Fruit fly (Drosophila melanogaster) whole organism, prepupa: Measurements from ENCODE around the gene Grip128.

Experiments used
- Blimp-1 ChIP-seq: fragments of 200-800 bp; sonication (Bioruptor generic); optimal IDR thresholded peaks from 3 replicates; lab custom pipeline; 2017; ENCODE audit warnings: missing biosample characterization, missing genetic modification characterization, mild to moderate bottlenecking, moderate library complexity, missing genetic modification reagents
- CG10669 ChIP-seq: fragments of 200-800 bp; sonication (Bioruptor generic); optimal IDR thresholded peaks from 3 replicates; lab custom pipeline; 2018; ENCODE audit warnings: missing biosample characterization, mild to moderate bottlenecking, missing genetic modification characterization, moderate library complexity
- CG11762 ChIP-seq: fragments of 200-800 bp; sonication (Bioruptor generic); optimal IDR thresholded peaks from 3 replicates; lab custom pipeline; 2016; ENCODE audit warnings: missing biosample characterization, missing genetic modification characterization; ENCODE audit not compliant: insufficient read depth
- CG11902 ChIP-seq: fragments of 200-800 bp; sonication (Bioruptor generic); optimal IDR thresholded peaks from 3 replicates; lab custom pipeline; 2016; ENCODE audit warnings: missing biosample characterization, missing genetic modification characterization
- CG1621 ChIP-seq: fragments of 200-800 bp; sonication (Bioruptor generic); optimal IDR thresholded peaks from 3 replicates; lab custom pipeline; 2018; ENCODE audit warnings: missing biosample characterization, mild to moderate bottlenecking, missing genetic modification characterization
- CG16779 ChIP-seq: fragments of 200-800 bp; sonication (Bioruptor generic); optimal IDR thresholded peaks from 3 replicates; lab custom pipeline; 2017; ENCODE audit warnings: missing biosample characterization, mild to moderate bottlenecking, missing genetic modification characterization
- CG3032 ChIP-seq: fragments of 200-800 bp; optimal IDR thresholded peaks from 2 replicates; lab custom pipeline; 2019; ENCODE audit warnings: missing biosample characterization, mild to moderate bottlenecking, missing genetic modification characterization, moderate library complexity
- CG31627 ChIP-seq: fragments of 200-800 bp; sonication (Bioruptor generic); optimal IDR thresholded peaks from 3 replicates; lab custom pipeline; 2016; ENCODE audit warnings: missing biosample characterization, missing genetic modification characterization
- CG32006 ChIP-seq: fragments of 200-800 bp; sonication (Bioruptor generic); optimal IDR thresholded peaks from 3 replicates; lab custom pipeline; 2017; ENCODE audit warnings: missing biosample characterization, mild to moderate bottlenecking, missing genetic modification characterization
- CG34406 ChIP-seq: fragments of 200-800 bp; sonication (Bioruptor generic); optimal IDR thresholded peaks from 3 replicates; lab custom pipeline; 2016; ENCODE audit warnings: missing biosample characterization, missing genetic modification characterization
- CG3919 ChIP-seq: fragments of 200-800 bp; sonication (Bioruptor generic); optimal IDR thresholded peaks from 3 replicates; lab custom pipeline; 2016; ENCODE audit warnings: missing biosample characterization, missing genetic modification characterization
- CG6163 ChIP-seq: fragments of 200-800 bp; sonication (Bioruptor generic); IDR thresholded peaks from 3 replicates; pipeline ENCODE4 v1.3.6; 2022; ENCODE audit warnings: missing biosample characterization, missing genetic modification characterization
- CG6808 ChIP-seq: fragments of 200-800 bp; sonication (Bioruptor generic); optimal IDR thresholded peaks from 3 replicates; lab custom pipeline; 2017; ENCODE audit warnings: missing biosample characterization, missing genetic modification characterization, mild to moderate bottlenecking, moderate library complexity, missing genetic modification reagents
- CG6854 ChIP-seq: fragments of 200-800 bp; sonication (Bioruptor generic); optimal IDR thresholded peaks from 2 replicates; lab custom pipeline; 2017; ENCODE audit warnings: missing biosample characterization, mild to moderate bottlenecking, missing genetic modification characterization
- CG7368 ChIP-seq: fragments of 200-800 bp; sonication (Bioruptor generic); optimal IDR thresholded peaks from 3 replicates; lab custom pipeline; 2016; ENCODE audit warnings: missing biosample characterization, missing genetic modification characterization
- CG8119 ChIP-seq: fragments of 200-800 bp; sonication (Bioruptor generic); IDR thresholded peaks from 3 replicates; pipeline ENCODE4 v1.3.6; 2022; ENCODE audit warnings: missing biosample characterization, missing genetic modification characterization
- CG8319 ChIP-seq: fragments of 200-800 bp; sonication (Bioruptor generic); optimal IDR thresholded peaks from 3 replicates; lab custom pipeline; 2016; ENCODE audit warnings: missing biosample characterization, missing genetic modification characterization
- Eip75B ChIP-seq: fragments of 200-800 bp; sonication (Bioruptor generic); optimal IDR thresholded peaks from 3 replicates; lab custom pipeline; 2016; ENCODE audit warnings: missing biosample characterization, missing genetic modification characterization
- Eip93F ChIP-seq: fragments of 200-800 bp; sonication (Bioruptor generic); optimal IDR thresholded peaks from 2 replicates; lab custom pipeline; 2016; ENCODE audit warnings: missing biosample characterization, mild to moderate bottlenecking, missing genetic modification characterization
- Ets21C ChIP-seq: fragments of 200-800 bp; sonication (Bioruptor generic); optimal IDR thresholded peaks from 3 replicates; lab custom pipeline; 2016; ENCODE audit warnings: missing biosample characterization, missing genetic modification characterization
- Ets96B ChIP-seq: fragments of 200-800 bp; optimal IDR thresholded peaks from 2 replicates; lab custom pipeline; 2019; ENCODE audit warnings: missing biosample characterization, mild to moderate bottlenecking, missing genetic modification characterization, moderate library complexity
- Gug ChIP-seq: fragments of 200-800 bp; sonication (Bioruptor generic); IDR thresholded peaks from 2 replicates; pipeline ENCODE4 v1.3.6; 2022; ENCODE audit warnings: missing biosample characterization, missing genetic modification characterization
- Lpt ChIP-seq: fragments of 200-800 bp; sonication (Bioruptor generic); optimal IDR thresholded peaks from 3 replicates; lab custom pipeline; 2016; ENCODE audit warnings: missing biosample characterization, missing genetic modification characterization
- Met ChIP-seq: fragments of 200-800 bp; sonication (Bioruptor generic); optimal IDR thresholded peaks from 3 replicates; lab custom pipeline; 2016; ENCODE audit warnings: missing biosample characterization, missing genetic modification characterization
- OdsH ChIP-seq: fragments of 200-800 bp; sonication (Bioruptor generic); optimal IDR thresholded peaks from 3 replicates; lab custom pipeline; 2016; ENCODE audit warnings: missing biosample characterization, missing genetic modification characterization
- Smox ChIP-seq: fragments of 200-800 bp; sonication (Bioruptor generic); optimal IDR thresholded peaks from 3 replicates; lab custom pipeline; 2016; ENCODE audit warnings: missing biosample characterization, missing genetic modification characterization
- Sox102F ChIP-seq: fragments of 200-800 bp; sonication (Bioruptor generic); optimal IDR thresholded peaks from 2 replicates; lab custom pipeline; 2016; ENCODE audit warnings: missing biosample characterization, mild to moderate bottlenecking, missing genetic modification characterization
- Sox14 ChIP-seq: fragments of 200-800 bp; sonication (Bioruptor generic); optimal IDR thresholded peaks from 3 replicates; lab custom pipeline; 2016; ENCODE audit warnings: missing biosample characterization, missing genetic modification characterization
- Sox15 ChIP-seq: fragments of 200-800 bp; sonication (Bioruptor generic); optimal IDR thresholded peaks from 3 replicates; lab custom pipeline; 2016; ENCODE audit warnings: missing biosample characterization, missing genetic modification characterization
- achi ChIP-seq: fragments of 200-800 bp; sonication (Bioruptor generic); optimal IDR thresholded peaks from 3 replicates; lab custom pipeline; 2016; ENCODE audit warnings: missing biosample characterization, missing genetic modification characterization
- acj6 ChIP-seq: fragments of 200-800 bp; sonication (Bioruptor generic); optimal IDR thresholded peaks from 3 replicates; lab custom pipeline; 2016; ENCODE audit warnings: missing biosample characterization, missing genetic modification characterization
- dsx ChIP-seq: fragments of 200-800 bp; optimal IDR thresholded peaks from 3 replicates; lab custom pipeline; 2019; ENCODE audit warnings: missing biosample characterization, mild to moderate bottlenecking, missing genetic modification characterization, moderate library complexity; ENCODE audit not compliant: poor library complexity, severe bottlenecking
- eg ChIP-seq: fragments of 200-800 bp; sonication (Bioruptor generic); IDR thresholded peaks from 3 replicates; pipeline ENCODE4 v1.3.6; 2022; ENCODE audit warnings: missing biosample characterization, missing genetic modification characterization
- fd59A ChIP-seq: fragments of 200-800 bp; sonication (Bioruptor generic); optimal IDR thresholded peaks from 2 replicates; lab custom pipeline; 2017; ENCODE audit warnings: missing biosample characterization, mild to moderate bottlenecking, missing genetic modification characterization, missing genetic modification reagents
- fd85E ChIP-seq: fragments of 200-800 bp; sonication (Bioruptor generic); optimal IDR thresholded peaks from 3 replicates; lab custom pipeline; 2016; ENCODE audit warnings: missing biosample characterization, missing genetic modification characterization
- fkh ChIP-seq: fragments of 200-800 bp; sonication (Bioruptor generic); optimal IDR thresholded peaks from 3 replicates; lab custom pipeline; 2017; ENCODE audit warnings: missing biosample characterization, mild to moderate bottlenecking, missing genetic modification characterization, moderate library complexity
- lz ChIP-seq: fragments of 200-800 bp; sonication (Bioruptor generic); optimal IDR thresholded peaks from 3 replicates; lab custom pipeline; 2016; ENCODE audit warnings: missing biosample characterization, missing genetic modification characterization
- net ChIP-seq: fragments of 200-800 bp; sonication (Bioruptor generic); optimal IDR thresholded peaks from 3 replicates; lab custom pipeline; 2016; ENCODE audit warnings: missing biosample characterization, missing genetic modification characterization
- pdm3 ChIP-seq: fragments of 200-800 bp; sonication (Bioruptor generic); optimal IDR thresholded peaks from 3 replicates; lab custom pipeline; 2016; ENCODE audit warnings: missing biosample characterization, missing genetic modification characterization
- salr ChIP-seq, 2 experiments: fragments of 200-800 bp; sonication (Bioruptor generic); optimal IDR thresholded peaks; 3 replicates each; lab custom pipeline; 2016 to 2018; ENCODE audit warnings: missing biosample characterization in 2 of 2, missing genetic modification characterization in 2 of 2, mild to moderate bottlenecking in 1 of 2
- ss ChIP-seq, 2 experiments: fragments of 200-800 bp; sonication (Bioruptor generic); optimal IDR thresholded peaks; 2 replicates in 1 of 2; 3 replicates in 1 of 2; lab custom pipeline; 2017 to 2018; ENCODE audit warnings: mild to moderate bottlenecking in 2 of 2, missing biosample characterization in 2 of 2, missing genetic modification characterization in 2 of 2, moderate library complexity in 1 of 2
- svp ChIP-seq: fragments of 200-800 bp; sonication (Bioruptor generic); peaks from one replicate; lab custom pipeline; 2016; ENCODE audit warnings: missing biosample characterization, missing genetic modification characterization
- topi ChIP-seq: fragments of 200-800 bp; sonication (Bioruptor generic); optimal IDR thresholded peaks from 3 replicates; lab custom pipeline; 2016; ENCODE audit warnings: missing biosample characterization, missing genetic modification characterization
- vri ChIP-seq: fragments of 200-800 bp; sonication (Bioruptor generic); optimal IDR thresholded peaks from 3 replicates; lab custom pipeline; 2016; ENCODE audit warnings: missing biosample characterization, mild to moderate bottlenecking, missing genetic modification characterization

Gene Grip128

dm6 chrX:15453121-15453520 lies 18.8 kb downstream of the Grip128 start, which contains the start of gene CG11655 (continued):
- TF ChIP-seq eg (GFP tag; lab: Robert Waterston, UW) (peak; percentile 59; the same call in 2 of the 3 replicates), Blimp-1 (GFP tag; lab: Kevin White, UChicago) (no peak), Ets96B (peak; percentile 31), CG8319 (GFP tag; lab: Kevin White, UChicago) (peak; percentile 37), CG6163 (GFP tag; lab: Robert Waterston, UW) (peak; percentile 21; the same call in 1 of the 3 replicates), fd85E (GFP tag; lab: Kevin White, UChicago) (no peak), CG1621 (tag; lab: Kevin White, UChicago) (peak; percentile 60)

dm6 chrX:15450327-15450644 lies 21.6 kb downstream of the Grip128 start:
- TF ChIP-seq CG7368 (GFP tag; lab: Kevin White, UChicago), result no peak
- TF ChIP-seq CG11902 (GFP tag; lab: Kevin White, UChicago), result no peak
- TF ChIP-seq CG6854 (GFP tag; lab: Kevin White, UChicago), result no peak
- peak; percentile 54 for TF ChIP-seq dsx (GFP tag; lab: Kevin White, UChicago)
- no peak for TF ChIP-seq achi
- TF ChIP-seq lz (GFP tag; lab: Kevin White, UChicago), result no peak
- no peak for TF ChIP-seq Ets21C (GFP tag; lab: Kevin White, UChicago)
- no peak for TF ChIP-seq Eip75B (GFP tag; lab: Kevin White, UChicago)
- no peak for TF ChIP-seq acj6 (GFP tag; lab: Kevin White, UChicago)

- TF ChIP-seq Sox15 (no peak), CG6163 (GFP tag; lab: Robert Waterston, UW) (0 out of 3 replicates have a peak, but pooled peaks have one; percentile 12), Eip75B (GFP tag; lab: Kevin White, UChicago) (peak; percentile 30), dsx (GFP tag; lab: Kevin White, UChicago) (no peak), CG32006 (GFP tag; lab: Kevin White, UChicago) (no peak), Lpt (GFP tag; lab: Kevin White, UChicago) (no peak), Met (GFP tag; lab: Kevin White, UChicago) (peak; percentile 45), CG16779 (tag; lab: Kevin White, UChicago) (peak; percentile 10), topi (no peak), CG11762 (no peak), pdm3 (peak; percentile 26), salr (GFP tag; optimal IDR thresholded peaks at IDR 0.05; lab: Kevin White, UChicago) (no peak), CG31627 (GFP tag; lab: Kevin White, UChicago) (no peak), CG34406 (no peak), Blimp-1 (GFP tag; lab: Kevin White, UChicago) (no peak), lz (GFP tag; lab: Kevin White, UChicago) (peak; percentile 28), CG3032 (tag; lab: Kevin White, UChicago) (no peak), Smox (GFP tag; lab: Kevin White, UChicago) (peak; percentile 28), net (GFP tag; lab: Kevin White, UChicago) (no peak), Ets21C (GFP tag; lab: Kevin White, UChicago) (peak; percentile 10), acj6 (GFP tag; lab: Kevin White, UChicago) (peak; percentile 12), CG6808 (GFP tag; lab: Kevin White, UChicago) (no peak), CG10669 (GFP tag; lab: Kevin White, UChicago) (no peak), fkh (GFP tag; lab: Kevin White, UChicago) (no peak), svp (GFP tag; lab: Kevin White, UChicago) (peak; percentile 41), vri (no peak), Sox14 (GFP tag; lab: Kevin White, UChicago) (no peak), OdsH (GFP tag; lab: Kevin White, UChicago) (peak; percentile 27), Ets96B (no peak), Sox102F (peak; percentile 26), CG7368 (GFP tag; lab: Kevin White, UChicago) (no peak), fd59A (GFP tag; lab: Kevin White, UChicago) (no peak), Eip93F (GFP tag; lab: Kevin White, UChicago) (no peak), CG8319 (GFP tag; lab: Kevin White, UChicago) (no peak), ss (GFP tag; optimal IDR thresholded peaks at IDR 0.05; lab: Kevin White, UChicago) (no peak), CG3919 (GFP tag; lab: Kevin White, UChicago) (peak; percentile 26), CG8119 (GFP tag; lab: Robert Waterston, UW) (no peak), Gug (GFP tag; lab: Robert Waterston, UW) (no peak), fd85E (GFP tag; lab: Kevin White, UChicago) (no peak)
Measured at dm6 chrX:15449490-15450326, 22.2 kb downstream of the Grip128 start, which contains the start of the genes Scamp and Ahcy. Scamp (minus strand) TSS chrX:15449883. Ahcy (plus strand) TSS chrX:15450261.
